Fruit fly (Drosophila melanogaster) whole organism, embryonic: ENCODE data around the gene CG4709.

Experiments used
- Atf3 ChIP-seq: fragments of 200-800 bp; sonication (Bioruptor generic); optimal IDR thresholded peaks from 3 replicates; lab custom pipeline; 2016; ENCODE audit warnings: missing biosample characterization, missing genetic modification characterization
- Atf6 ChIP-seq: fragments of 200-800 bp; sonication (Bioruptor generic); IDR thresholded peaks from 2 replicates; pipeline ENCODE4 v1.3.6; 2022; ENCODE audit warnings: missing biosample characterization, missing genetic modification characterization
- CG10209 ChIP-seq: fragments of 200-800 bp; sonication (Bioruptor generic); optimal IDR thresholded peaks from 3 replicates; lab custom pipeline; 2017; ENCODE audit warnings: missing biosample characterization, mild to moderate bottlenecking, missing genetic modification characterization, missing genetic modification reagents
- CG11695 ChIP-seq: fragments of 200-800 bp; sonication (Bioruptor generic); IDR thresholded peaks from 3 replicates; pipeline ENCODE4 v1.3.6; 2022; ENCODE audit warnings: missing biosample characterization, missing genetic modification characterization
- CG13894 ChIP-seq: fragments of 200-800 bp; sonication (Bioruptor generic); optimal IDR thresholded peaks from 3 replicates; lab custom pipeline; 2018; ENCODE audit warnings: missing biosample characterization, mild to moderate bottlenecking, missing genetic modification characterization, moderate library complexity
- CG14050 ChIP-seq: fragments of 200-800 bp; sonication (Bioruptor generic); IDR thresholded peaks from 3 replicates; pipeline ENCODE4 v1.3.6; 2022; ENCODE audit warnings: missing biosample characterization, missing genetic modification characterization
- CG1529 ChIP-seq: fragments of 200-800 bp; sonication (Bioruptor generic); optimal IDR thresholded peaks from 3 replicates; lab custom pipeline; 2018; ENCODE audit warnings: missing biosample characterization, missing genetic modification characterization
- CG1602 ChIP-seq: fragments of 200-800 bp; sonication (Bioruptor generic); optimal IDR thresholded peaks from 3 replicates; lab custom pipeline; 2016; ENCODE audit warnings: missing biosample characterization, missing genetic modification characterization
- CG16815 ChIP-seq: fragments of 200-800 bp; sonication (Bioruptor generic); optimal IDR thresholded peaks from 3 replicates; lab custom pipeline; 2017; ENCODE audit warnings: missing biosample characterization, mild to moderate bottlenecking, missing genetic modification characterization
- CG17612 ChIP-seq: fragments of 200-800 bp; sonication (Bioruptor generic); IDR thresholded peaks from 2 replicates; pipeline ENCODE4 v1.3.6; 2022; ENCODE audit warnings: missing biosample characterization, missing genetic modification characterization
- CG17802 ChIP-seq: fragments of 200-800 bp; sonication (Bioruptor generic); optimal IDR thresholded peaks from 2 replicates; lab custom pipeline; 2018; ENCODE audit warnings: missing biosample characterization, mild to moderate bottlenecking, missing genetic modification characterization, moderate library complexity
- CG17912 ChIP-seq: fragments of 200-800 bp; sonication (Bioruptor generic); optimal IDR thresholded peaks from 2 replicates; lab custom pipeline; 2018; ENCODE audit warnings: missing biosample characterization, mild to moderate bottlenecking, missing genetic modification characterization
- CG1792 ChIP-seq: fragments of 200-800 bp; sonication (Bioruptor generic); optimal IDR thresholded peaks from 2 replicates; lab custom pipeline; 2016; ENCODE audit warnings: missing biosample characterization, missing genetic modification characterization
- CG2202 ChIP-seq: fragments of 200-800 bp; sonication (Bioruptor generic); optimal IDR thresholded peaks from 2 replicates; lab custom pipeline; 2018; ENCODE audit warnings: missing biosample characterization, mild to moderate bottlenecking, missing genetic modification characterization
- CG32772 ChIP-seq: fragments of 200-800 bp; sonication (Bioruptor generic); IDR thresholded peaks from 2 replicates; pipeline ENCODE4 v1.3.6; 2022; ENCODE audit warnings: missing biosample characterization, missing genetic modification characterization
- CG3847 ChIP-seq: fragments of 200-800 bp; sonication (Bioruptor generic); IDR thresholded peaks from 2 replicates; pipeline ENCODE4 v1.3.6; 2022; ENCODE audit warnings: missing biosample characterization, missing genetic modification characterization
- CG4730 ChIP-seq: fragments of 200-800 bp; sonication (Bioruptor generic); IDR thresholded peaks from 2 replicates; pipeline ENCODE4 v1.3.6; 2022; ENCODE audit warnings: missing biosample characterization, missing genetic modification characterization
- CG7963 ChIP-seq: fragments of 200-800 bp; sonication (Bioruptor generic); IDR thresholded peaks from 3 replicates; pipeline ENCODE4 v1.3.6; 2022; ENCODE audit warnings: missing biosample characterization, missing genetic modification characterization; ENCODE audit not compliant: partially characterized antibody
- CG8388 ChIP-seq: fragments of 200-800 bp; sonication (Bioruptor generic); optimal IDR thresholded peaks from 2 replicates; lab custom pipeline; 2019; ENCODE audit warnings: missing biosample characterization, mild to moderate bottlenecking, missing genetic modification characterization, moderate library complexity
- CG8924 ChIP-seq: fragments of 200-800 bp; optimal IDR thresholded peaks from 3 replicates; lab custom pipeline; 2019; ENCODE audit warnings: missing biosample characterization, mild to moderate bottlenecking, missing genetic modification characterization, moderate library complexity
- CG9215 ChIP-seq: fragments of 200-800 bp; sonication (Bioruptor generic); IDR thresholded peaks from 2 replicates; pipeline ENCODE4 v1.3.6; 2022; ENCODE audit warnings: missing biosample characterization, missing genetic modification characterization
- Chrac-16 ChIP-seq: fragments of 200-800 bp; sonication (Bioruptor generic); optimal IDR thresholded peaks from 3 replicates; lab custom pipeline; 2016; ENCODE audit warnings: missing biosample characterization, missing genetic modification characterization
- Doc2 ChIP-seq: fragments of 200-800 bp; sonication (Bioruptor generic); IDR thresholded peaks from 2 replicates; pipeline ENCODE4 v1.3.6; 2022; ENCODE audit warnings: missing biosample characterization, missing genetic modification characterization
- Ets65A ChIP-seq: fragments of 200-800 bp; sonication (Bioruptor generic); peaks from one replicate; lab custom pipeline; 2016; ENCODE audit warnings: missing biosample characterization, missing genetic modification characterization
- HLH4C ChIP-seq: fragments of 200-800 bp; sonication (Bioruptor generic); IDR thresholded peaks from 3 replicates; pipeline ENCODE4 v1.3.6; 2022; ENCODE audit warnings: missing biosample characterization, missing genetic modification characterization; ENCODE audit not compliant: partially characterized antibody
- Hr78 ChIP-seq, 2 experiments: fragments of 200-800 bp in 1 of 2; fragments of >200 bp in 1 of 2; sonication (Bioruptor generic) in 1 of 2; optimal IDR thresholded peaks; 2 replicates each; lab custom pipeline; 2017 to 2019; ENCODE audit warnings: missing biosample characterization in 2 of 2, missing genetic modification characterization in 2 of 2, mild to moderate bottlenecking in 1 of 2, moderate library complexity in 1 of 2
- Kr ChIP-seq: fragments of 200-800 bp; sonication (Bioruptor generic); optimal IDR thresholded peaks from 2 replicates; lab custom pipeline; 2017; ENCODE audit warnings: missing biosample characterization, mild to moderate bottlenecking, missing genetic modification characterization
- Med ChIP-seq: fragments of 200-800 bp; sonication (Bioruptor generic); peaks from one replicate; lab custom pipeline; 2016; ENCODE audit warnings: missing biosample characterization, missing genetic modification characterization, mild to moderate bottlenecking, inconsistent platforms, moderate library complexity
- Sry-δ ChIP-seq: fragments of 200-800 bp; sonication (Bioruptor generic); optimal IDR thresholded peaks from 2 replicates; lab custom pipeline; 2016; ENCODE audit warnings: missing biosample characterization, missing genetic modification characterization
- Stat92E ChIP-seq, 3 experiments: fragments of >200 bp in 2 of 3; fragments of 200-800 bp in 1 of 3; sonication (Bioruptor generic) in 1 of 3; optimal IDR thresholded peaks; 2 replicates each; lab custom pipeline; 2017 to 2019; ENCODE audit warnings: missing biosample characterization in 3 of 3, missing genetic modification characterization in 3 of 3, mild to moderate bottlenecking in 1 of 3, moderate library complexity in 1 of 3
- Taf1 ChIP-seq: fragments of 200-800 bp; sonication (Bioruptor generic); IDR thresholded peaks from 2 replicates; pipeline ENCODE4 v1.3.6; 2022; ENCODE audit warnings: missing biosample characterization, missing genetic modification characterization
- YL-1 ChIP-seq: fragments of 200-800 bp; sonication (Bioruptor generic); optimal IDR thresholded peaks from 3 replicates; lab custom pipeline; 2017; ENCODE audit warnings: missing biosample characterization, mild to moderate bottlenecking, missing genetic modification characterization
- ase ChIP-seq: fragments of 200-800 bp; sonication (Bioruptor generic); IDR thresholded peaks from 3 replicates; pipeline ENCODE4 v1.3.6; 2022; ENCODE audit warnings: missing biosample characterization, missing genetic modification characterization
- da ChIP-seq: fragments of 200-800 bp; sonication (Bioruptor generic); optimal IDR thresholded peaks from 2 replicates; lab custom pipeline; 2016; ENCODE audit warnings: missing biosample characterization, missing genetic modification characterization
- dimm ChIP-seq: fragments of 200-800 bp; sonication (Bioruptor generic); IDR thresholded peaks from 2 replicates; pipeline ENCODE4 v1.3.6; 2022; ENCODE audit warnings: missing biosample characterization, missing genetic modification characterization
- dmrt11E ChIP-seq: fragments of 200-800 bp; sonication (Bioruptor generic); optimal IDR thresholded peaks from 3 replicates; lab custom pipeline; 2018; ENCODE audit warnings: missing biosample characterization, mild to moderate bottlenecking, missing genetic modification characterization, moderate library complexity
- eyg ChIP-seq: fragments of 200-800 bp; sonication (Bioruptor generic); optimal IDR thresholded peaks from 3 replicates; lab custom pipeline; 2016; ENCODE audit warnings: missing biosample characterization, missing genetic modification characterization
- fru ChIP-seq: fragments of >200 bp; optimal IDR thresholded peaks from 2 replicates; lab custom pipeline; 2017
- fu2 ChIP-seq: fragments of 200-800 bp; sonication (Bioruptor generic); optimal IDR thresholded peaks from 2 replicates; lab custom pipeline; 2016; ENCODE audit warnings: missing biosample characterization, missing genetic modification characterization
- gcm ChIP-seq: fragments of 200-800 bp; sonication (Bioruptor generic); optimal IDR thresholded peaks from 2 replicates; lab custom pipeline; 2019; ENCODE audit warnings: missing biosample characterization, mild to moderate bottlenecking, missing genetic modification characterization, moderate library complexity
- gcm2 ChIP-seq: fragments of 200-800 bp; sonication (Bioruptor generic); optimal IDR thresholded peaks from 2 replicates; lab custom pipeline; 2016; ENCODE audit warnings: missing biosample characterization, missing genetic modification characterization
- ind ChIP-seq: fragments of 200-800 bp; sonication (Bioruptor generic); optimal IDR thresholded peaks from 3 replicates; lab custom pipeline; 2016; ENCODE audit warnings: missing biosample characterization, missing genetic modification characterization
- inv ChIP-seq: fragments of 200-800 bp; sonication (Bioruptor generic); IDR thresholded peaks from 2 replicates; pipeline ENCODE4 v1.3.6; 2022; ENCODE audit warnings: missing biosample characterization, missing genetic modification characterization; ENCODE audit not compliant: partially characterized antibody
- lilli ChIP-seq: fragments of 200-800 bp; sonication (Bioruptor generic); optimal IDR thresholded peaks from 3 replicates; lab custom pipeline; 2016; ENCODE audit warnings: missing biosample characterization, missing genetic modification characterization
- lola ChIP-seq, 3 experiments: fragments of >200 bp in 2 of 3; fragments of 200-800 bp in 1 of 3; sonication (Bioruptor generic) in 1 of 3; optimal IDR thresholded peaks; 2 replicates each; lab custom pipeline; 2017 to 2019; ENCODE audit warnings: missing biosample characterization in 3 of 3, missing genetic modification characterization in 3 of 3, mild to moderate bottlenecking in 1 of 3, moderate library complexity in 1 of 3
- mam ChIP-seq: fragments of 200-800 bp; sonication (Bioruptor generic); optimal IDR thresholded peaks from 3 replicates; lab custom pipeline; 2016; ENCODE audit warnings: missing biosample characterization, missing genetic modification characterization
- mirr ChIP-seq: fragments of 200-800 bp; sonication (Bioruptor generic); optimal IDR thresholded peaks from 3 replicates; lab custom pipeline; 2018; ENCODE audit warnings: missing biosample characterization, mild to moderate bottlenecking, missing genetic modification characterization
- otp ChIP-seq: fragments of 200-800 bp; sonication (Bioruptor generic); IDR thresholded peaks from 3 replicates; pipeline ENCODE4, ENCODE4 v1.3.6; 2022; ENCODE audit warnings: missing biosample characterization, missing genetic modification characterization
- p53 ChIP-seq: fragments of 200-800 bp; sonication (Bioruptor generic); optimal IDR thresholded peaks from 2 replicates; lab custom pipeline; 2016; ENCODE audit warnings: missing biosample characterization, missing genetic modification characterization
- tap ChIP-seq: fragments of 200-800 bp; optimal IDR thresholded peaks from 3 replicates; lab custom pipeline; 2019; ENCODE audit warnings: missing biosample characterization, mild to moderate bottlenecking, missing genetic modification characterization, moderate library complexity
- tgo ChIP-seq: fragments of 200-800 bp; sonication (Bioruptor generic); IDR thresholded peaks from 3 replicates; pipeline ENCODE4 v1.3.6; 2022; ENCODE audit warnings: missing biosample characterization, missing genetic modification characterization

Gene CG4709

DNA sequence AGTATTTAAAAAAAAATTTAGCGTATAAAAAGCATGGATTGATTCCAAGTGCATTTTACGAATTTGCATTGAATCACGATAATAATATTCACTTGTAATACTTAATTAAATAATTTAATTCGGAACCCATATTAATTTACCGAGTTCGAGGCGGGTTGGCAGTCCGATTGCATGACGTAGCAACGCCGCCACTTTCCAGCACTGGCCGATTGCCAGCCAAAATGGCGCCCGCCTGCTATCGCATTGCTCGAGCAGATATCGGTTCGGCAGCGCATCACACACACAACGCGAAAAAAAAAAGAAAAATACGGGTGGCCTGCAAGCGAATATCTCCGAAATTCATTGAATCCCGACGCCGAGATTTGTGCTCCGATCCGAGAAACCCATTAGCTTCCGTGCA is 49.5 kb downstream of the CG4709 start, which contains the start of gene Ndf (continued):
- TF ChIP-seq CG9215 (GFP tag; lab: Robert Waterston, UW) (peak; percentile 63), p53 (GFP tag; lab: Kevin White, UChicago) (no peak), da (GFP tag; lab: Kevin White, UChicago) (no peak), fru (lab: Kevin White, UChicago) (no peak), gcm2 (GFP tag; lab: Kevin White, UChicago) (peak; percentile 18), inv (GFP tag; lab: Robert Waterston, UW) (peak; percentile 73), Stat92E (GFP tag; optimal IDR thresholded peaks at IDR 0.05; lab: Kevin White, UChicago) (no peak), CG4730 (peak; percentile 51), ase (0 out of 3 replicates have a peak, but pooled peaks have one; percentile 40), CG14050 (GFP tag; lab: Robert Waterston, UW) (peak; percentile 48; the same call in 2 of the 3 replicates), CG1529 (GFP tag; lab: Kevin White, UChicago) (no peak), CG13894 (tag; lab: Kevin White, UChicago) (peak; percentile 15), mirr (GFP tag; lab: Kevin White, UChicago) (peak; percentile 23), CG17612 (0 out of 2 replicates have a peak, but pooled peaks have one; percentile 59), CG1792 (peak; percentile 44), Kr (no peak), CG7963 (peak; percentile 60; the same call in 2 of the 3 replicates), CG11695 (GFP tag; lab: Robert Waterston, UW) (peak; percentile 38; the same call in 1 of the 3 replicates), CG2202 (tag; lab: Kevin White, UChicago) (no peak), lola (GFP tag; optimal IDR thresholded peaks at IDR 0.05; lab: Kevin White, UChicago) (peak in 1 of 3 experiments; percentile 46), CG8924 (tag; lab: Kevin White, UChicago) (peak; percentile 64), tap (tag; lab: Kevin White, UChicago) (no peak), Taf1 (GFP tag; lab: Robert Waterston, UW) (no peak), CG3847 (GFP tag; lab: Robert Waterston, UW) (peak; percentile 93), CG8388 (GFP tag; lab: Kevin White, UChicago) (peak; percentile 25), CG10209 (peak; percentile 56), Atf6 (peak; percentile 66), mam (GFP tag; lab: Kevin White, UChicago) (peak; percentile 72), CG16815 (GFP tag; lab: Kevin White, UChicago) (peak; percentile 4), CG17912 (GFP tag; lab: Kevin White, UChicago) (peak; percentile 44), Doc2 (GFP tag; lab: Robert Waterston, UW) (no peak), Chrac-16 (peak; percentile 61), tgo (GFP tag; lab: Robert Waterston, UW) (peak; percentile 58), Atf3 (GFP tag; lab: Kevin White, UChicago) (peak; percentile 28), Hr78 (GFP tag; optimal IDR thresholded peaks at IDR 0.05; lab: Kevin White, UChicago) (no peak), CG32772 (peak; percentile 68), HLH4C (GFP tag; lab: Robert Waterston, UW) (peak; percentile 67), dimm (GFP tag; lab: Robert Waterston, UW) (peak; percentile 29; the same call in 1 of the 2 replicates), Ets65A (GFP tag; lab: Kevin White, UChicago) (peak; percentile 92), lilli (GFP tag; lab: Kevin White, UChicago) (peak; percentile 70), YL-1 (GFP tag; lab: Kevin White, UChicago) (peak; percentile 73), dmrt11E (tag; lab: Kevin White, UChicago) (peak; percentile 48), ind (peak; percentile 66), Sry-δ (peak; percentile 86), gcm (GFP tag; lab: Kevin White, UChicago) (peak; percentile 59), CG17802 (tag; lab: Kevin White, UChicago) (peak; percentile 50), otp (peak; percentile 68), CG1602 (GFP tag; lab: Kevin White, UChicago) (peak; percentile 40), Med (peak; percentile 98), eyg (no peak), fu2 (no peak)
